Worm (Caenorhabditis elegans) whole organism, L3 larva: Measurements from ENCODE around the gene sre-6.

ENCODE experiments used
- elt-2 ChIP-seq: sonication (generic microtip); optimal IDR thresholded peaks from 2 replicates; lab custom pipeline; 2016; ENCODE audit warnings: missing genetic modification reagents, mild to moderate bottlenecking, missing genetic modification characterization, missing compliant biosample characterization
- jun-1 ChIP-seq: fragments of 150-350 bp; optimal IDR thresholded peaks from 2 replicates; lab custom pipeline; 2014; ENCODE audit warnings: missing biosample characterization, missing genetic modification reagents, missing genetic modification characterization
- nhr-237 ChIP-seq: fragments of 150-350 bp; optimal IDR thresholded peaks from 2 replicates; lab custom pipeline; 2014; ENCODE audit warnings: missing biosample characterization, missing genetic modification characterization
- nhr-43 ChIP-seq: sonication (generic microtip); optimal IDR thresholded peaks from 2 replicates; lab custom pipeline; 2016; ENCODE audit warnings: mild to moderate bottlenecking, missing genetic modification characterization, missing compliant biosample characterization; ENCODE audit not compliant: poor library complexity, severe bottlenecking
- nhr-76 ChIP-seq: fragments of 150-350 bp; sonication (generic microtip); optimal IDR thresholded peaks from 5 replicates; lab custom pipeline; 2014; ENCODE audit warnings: missing biosample characterization, missing genetic modification characterization
- nhr-77 ChIP-seq: fragments of 150-350 bp; optimal IDR thresholded peaks from 2 replicates; lab custom pipeline; 2014; ENCODE audit warnings: missing biosample characterization, missing genetic modification characterization
- pha-4 ChIP-seq: fragments of 150-350 bp; optimal IDR thresholded peaks from 2 replicates; lab custom pipeline; 2014; ENCODE audit warnings: missing biosample characterization, missing genetic modification reagents, missing genetic modification characterization
- pqm-1 ChIP-seq: fragments of 150-350 bp; optimal IDR thresholded peaks from 2 replicates; lab custom pipeline; 2017; ENCODE audit warnings: missing biosample characterization, missing genetic modification characterization, inconsistent platforms
- snpc-4 ChIP-seq: fragments of 150-350 bp; optimal IDR thresholded peaks from 2 replicates; lab custom pipeline; 2014; ENCODE audit warnings: missing biosample characterization, missing genetic modification characterization
- unc-62 ChIP-seq: fragments of 150-350 bp; sonication (generic microtip); optimal IDR thresholded peaks from 4 replicates; lab custom pipeline; 2014; ENCODE audit warnings: missing biosample characterization, missing genetic modification reagents, missing genetic modification characterization

DNA sequence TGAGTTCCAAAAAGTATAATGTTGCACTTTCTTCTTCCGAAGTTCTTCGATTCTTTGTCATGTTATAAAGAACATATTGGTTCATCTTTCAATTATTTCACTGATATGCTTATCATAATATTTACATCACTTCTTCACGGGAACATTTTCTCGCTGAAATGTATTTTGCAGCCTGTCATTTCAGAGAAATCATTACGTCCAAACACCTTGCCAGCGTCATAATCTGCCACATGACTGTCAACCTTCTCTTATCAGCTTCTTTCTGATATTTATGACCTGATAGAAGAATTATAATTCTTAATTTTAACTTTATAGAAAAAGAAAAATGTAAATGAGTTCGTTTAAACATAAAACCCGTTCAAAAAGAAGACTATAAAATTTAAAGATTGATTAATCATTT lies 39.5 kb upstream of the sre-6 start:
- TF ChIP-seq unc-62 (GFP tag; lab: Kevin White, UChicago) (no peak), pha-4 (tag; lab: Kevin White, UChicago) (peak; percentile 62), snpc-4 (tag; lab: Kevin White, UChicago) (no peak), nhr-43 (no peak), pqm-1 (tag; lab: Kevin White, UChicago) (peak; percentile 99), nhr-237 (tag; lab: Kevin White, UChicago) (no peak), nhr-77 (tag; lab: Kevin White, UChicago) (no peak), nhr-76 (tag; lab: Kevin White, UChicago) (no peak), elt-2 (tag; lab: Kevin White, UChicago) (peak; percentile 98), jun-1 (tag; lab: Kevin White, UChicago) (peak; percentile 52)
